Worm (Caenorhabditis elegans) whole organism, late embryonic: ENCODE measurements around the gene cpd-2.

Experiments
- C08G9.2 ChIP-seq: sonication (generic microtip); optimal IDR thresholded peaks from 2 replicates; lab custom pipeline; 2016; ENCODE audit warnings: mild to moderate bottlenecking, missing genetic modification characterization, moderate library complexity, missing compliant biosample characterization
- C38D4.7 ChIP-seq: fragments of 200-800 bp; sonication (Bioruptor generic); optimal IDR thresholded peaks from 2 replicates; lab custom pipeline; 2018; ENCODE audit warnings: mild to moderate bottlenecking, missing genetic modification characterization, moderate library complexity, missing compliant biosample characterization
- T23F11.4 ChIP-seq: fragments of 200-800 bp; sonication (Bioruptor generic); optimal IDR thresholded peaks from 2 replicates; lab custom pipeline; 2018; ENCODE audit warnings: mild to moderate bottlenecking, missing genetic modification characterization, missing compliant biosample characterization
- Y22D7AL.16 ChIP-seq: sonication (generic microtip); optimal IDR thresholded peaks from 2 replicates; lab custom pipeline; 2016; ENCODE audit warnings: missing genetic modification characterization, missing compliant biosample characterization
- ahr-1 ChIP-seq: sonication (generic microtip); optimal IDR thresholded peaks from 2 replicates; lab custom pipeline; 2016; ENCODE audit warnings: missing genetic modification characterization, missing compliant biosample characterization
- ama-1 ChIP-seq: fragments of 150-350 bp; optimal IDR thresholded peaks from 2 replicates; lab custom pipeline; 2014
- ceh-14 ChIP-seq: sonication (generic microtip); optimal IDR thresholded peaks from 2 replicates; lab custom pipeline; 2016; ENCODE audit warnings: missing genotype, missing genetic modification characterization, missing compliant biosample characterization
- ceh-18 ChIP-seq: sonication (generic microtip); optimal IDR thresholded peaks from 2 replicates; lab custom pipeline; 2016; ENCODE audit warnings: missing genetic modification characterization, missing compliant biosample characterization
- ceh-2 ChIP-seq: sonication (generic microtip); optimal IDR thresholded peaks from 2 replicates; lab custom pipeline; 2016; ENCODE audit warnings: missing genotype, missing genetic modification characterization, missing compliant biosample characterization
- ceh-22 ChIP-seq: sonication (generic microtip); optimal IDR thresholded peaks from 2 replicates; lab custom pipeline; 2017; ENCODE audit warnings: missing biosample characterization, missing genetic modification characterization
- ceh-30 ChIP-seq: fragments of 150-350 bp; optimal IDR thresholded peaks from 2 replicates; lab custom pipeline; 2014; ENCODE audit warnings: missing biosample characterization, missing genetic modification characterization
- ceh-45 ChIP-seq: fragments of 200-800 bp; sonication (Bioruptor generic); IDR thresholded peaks from 2 replicates; pipeline ENCODE4 v1.3.6; 2022; ENCODE audit warnings: missing genetic modification reagents, missing genetic modification characterization, missing compliant biosample characterization
- ceh-48 ChIP-seq: sonication (generic microtip); optimal IDR thresholded peaks from 2 replicates; lab custom pipeline; 2016; ENCODE audit warnings: missing genetic modification characterization, inconsistent platforms, missing compliant biosample characterization
- ceh-6 ChIP-seq: fragments of 200-800 bp; sonication (Bioruptor generic); optimal IDR thresholded peaks from 2 replicates; lab custom pipeline; 2018; ENCODE audit warnings: mild to moderate bottlenecking, missing genetic modification characterization, missing compliant biosample characterization
- ceh-9 ChIP-seq: sonication (generic microtip); optimal IDR thresholded peaks from 2 replicates; lab custom pipeline; 2016; ENCODE audit warnings: mild to moderate bottlenecking, missing genetic modification characterization, inconsistent platforms, missing compliant biosample characterization
- che-1 ChIP-seq: sonication (generic microtip); optimal IDR thresholded peaks from 2 replicates; lab custom pipeline; 2016; ENCODE audit warnings: mild to moderate bottlenecking, missing genetic modification characterization, missing compliant biosample characterization
- dmd-4 ChIP-seq: sonication (generic microtip); optimal IDR thresholded peaks from 2 replicates; lab custom pipeline; 2016; ENCODE audit warnings: borderline replicate concordance, missing genetic modification characterization, missing compliant biosample characterization
- dve-1 ChIP-seq: sonication (generic microtip); optimal IDR thresholded peaks from 2 replicates; lab custom pipeline; 2017; ENCODE audit warnings: antibody characterized with exemption, mild to moderate bottlenecking, missing genetic modification characterization, missing compliant biosample characterization
- elt-2 ChIP-seq: sonication (generic microtip); optimal IDR thresholded peaks from 2 replicates; lab custom pipeline; 2016; ENCODE audit warnings: missing genetic modification reagents, missing genetic modification characterization, missing compliant biosample characterization
- elt-4 ChIP-seq: sonication (generic microtip); optimal IDR thresholded peaks from 2 replicates; lab custom pipeline; 2016; ENCODE audit warnings: missing genetic modification characterization, missing compliant biosample characterization
- ets-4 ChIP-seq: sonication (generic microtip); optimal IDR thresholded peaks from 2 replicates; lab custom pipeline; 2016; ENCODE audit warnings: missing genetic modification characterization, missing compliant biosample characterization
- eyg-1 ChIP-seq: sonication (generic microtip); optimal IDR thresholded peaks from 2 replicates; lab custom pipeline; 2016; ENCODE audit warnings: missing genotype, missing genetic modification characterization, missing compliant biosample characterization
- fax-1 ChIP-seq: sonication (generic microtip); optimal IDR thresholded peaks from 2 replicates; lab custom pipeline; 2016; ENCODE audit warnings: missing genotype, missing genetic modification characterization, missing compliant biosample characterization
- fkh-10 ChIP-seq: fragments of 150-350 bp; optimal IDR thresholded peaks from 2 replicates; lab custom pipeline; 2014; ENCODE audit warnings: missing biosample characterization, missing genetic modification reagents, missing genetic modification characterization
- fkh-6 ChIP-seq: sonication (generic microtip); optimal IDR thresholded peaks from 2 replicates; lab custom pipeline; 2016; ENCODE audit warnings: missing genetic modification characterization, missing compliant biosample characterization
- gmeb-2 ChIP-seq: sonication (generic microtip); optimal IDR thresholded peaks from 2 replicates; lab custom pipeline; 2016; ENCODE audit warnings: missing genetic modification characterization, inconsistent platforms, missing compliant biosample characterization
- hlh-30 ChIP-seq: sonication (generic microtip); optimal IDR thresholded peaks from 2 replicates; lab custom pipeline; 2017; ENCODE audit warnings: antibody characterized with exemption, missing genetic modification characterization, missing compliant biosample characterization; ENCODE audit not compliant: insufficient read depth
- hlh-6 ChIP-seq: sonication (generic microtip); optimal IDR thresholded peaks from 2 replicates; lab custom pipeline; 2016; ENCODE audit warnings: missing genotype, missing genetic modification characterization, missing compliant biosample characterization
- hlh-8 ChIP-seq: sonication (generic microtip); optimal IDR thresholded peaks from 2 replicates; lab custom pipeline; 2016; ENCODE audit warnings: missing genotype, missing genetic modification characterization, missing compliant biosample characterization
- madf-2 ChIP-seq: sonication (generic microtip); optimal IDR thresholded peaks from 2 replicates; lab custom pipeline; 2017; ENCODE audit warnings: missing genetic modification characterization, missing compliant biosample characterization
- mec-3 ChIP-seq: sonication (generic microtip); optimal IDR thresholded peaks from 2 replicates; lab custom pipeline; 2016; ENCODE audit warnings: borderline replicate concordance, missing genetic modification characterization, missing compliant biosample characterization
- nfya-1 ChIP-seq: sonication (generic microtip); optimal IDR thresholded peaks from 2 replicates; lab custom pipeline; 2017; ENCODE audit warnings: missing genetic modification characterization, mild to moderate bottlenecking, missing compliant biosample characterization, antibody characterized with exemption, moderate library complexity
- nhr-11 ChIP-seq: fragments of 150-350 bp; optimal IDR thresholded peaks from 2 replicates; lab custom pipeline; 2014; ENCODE audit warnings: missing biosample characterization, missing genetic modification characterization
- nhr-232 ChIP-seq: sonication (generic microtip); optimal IDR thresholded peaks from 2 replicates; lab custom pipeline; 2016; ENCODE audit warnings: missing genetic modification characterization, missing compliant biosample characterization
- odd-2 ChIP-seq: sonication (generic microtip); optimal IDR thresholded peaks from 2 replicates; lab custom pipeline; 2017; ENCODE audit warnings: antibody characterized with exemption, mild to moderate bottlenecking, missing genetic modification characterization, missing compliant biosample characterization
- pag-3 ChIP-seq: sonication (generic microtip); optimal IDR thresholded peaks from 2 replicates; lab custom pipeline; 2016; ENCODE audit warnings: missing compliant biosample characterization, missing genetic modification characterization, borderline replicate concordance
- pax-1 ChIP-seq: fragments of 150-350 bp; optimal IDR thresholded peaks from 2 replicates; lab custom pipeline; 2014; ENCODE audit warnings: missing biosample characterization, missing genetic modification characterization
- pros-1 ChIP-seq: fragments of 150-350 bp; optimal IDR thresholded peaks from 2 replicates; lab custom pipeline; 2014; ENCODE audit warnings: missing biosample characterization, missing genetic modification reagents, missing genetic modification characterization
- rnt-1 ChIP-seq: sonication (generic microtip); optimal IDR thresholded peaks from 2 replicates; lab custom pipeline; 2016; ENCODE audit warnings: missing genetic modification characterization, missing compliant biosample characterization
- sdc-2 ChIP-seq: sonication (generic microtip); optimal IDR thresholded peaks from 2 replicates; lab custom pipeline; 2016; ENCODE audit warnings: missing genotype, missing genetic modification characterization, missing compliant biosample characterization
- sox-2 ChIP-seq: fragments of 200-800 bp; sonication (Bioruptor generic); IDR thresholded peaks from 2 replicates; pipeline ENCODE4 v1.3.6; 2022; ENCODE audit warnings: missing genetic modification reagents, missing genetic modification characterization, missing compliant biosample characterization
- sox-4 ChIP-seq: sonication (generic microtip); optimal IDR thresholded peaks from 2 replicates; lab custom pipeline; 2017; ENCODE audit warnings: mild to moderate bottlenecking, missing genetic modification characterization, inconsistent platforms, missing compliant biosample characterization
- tbx-7 ChIP-seq: sonication (generic microtip); optimal IDR thresholded peaks from 2 replicates; lab custom pipeline; 2016; ENCODE audit warnings: missing genotype, missing genetic modification characterization, missing compliant biosample characterization
- ttx-3 ChIP-seq: sonication (generic microtip); optimal IDR thresholded peaks from 2 replicates; lab custom pipeline; 2016; ENCODE audit warnings: missing genetic modification reagents, missing genetic modification characterization, missing compliant biosample characterization
- unc-42 ChIP-seq: sonication (generic microtip); optimal IDR thresholded peaks from 2 replicates; lab custom pipeline; 2016; ENCODE audit warnings: missing genotype, missing genetic modification characterization, missing compliant biosample characterization
- unc-86 ChIP-seq: sonication (generic microtip); optimal IDR thresholded peaks from 2 replicates; lab custom pipeline; 2016; ENCODE audit warnings: missing genetic modification characterization, missing compliant biosample characterization
- ztf-16 ChIP-seq: sonication (generic microtip); optimal IDR thresholded peaks from 2 replicates; lab custom pipeline; 2017; ENCODE audit warnings: missing genetic modification characterization, missing compliant biosample characterization

The cpd-2 gene

DNA sequence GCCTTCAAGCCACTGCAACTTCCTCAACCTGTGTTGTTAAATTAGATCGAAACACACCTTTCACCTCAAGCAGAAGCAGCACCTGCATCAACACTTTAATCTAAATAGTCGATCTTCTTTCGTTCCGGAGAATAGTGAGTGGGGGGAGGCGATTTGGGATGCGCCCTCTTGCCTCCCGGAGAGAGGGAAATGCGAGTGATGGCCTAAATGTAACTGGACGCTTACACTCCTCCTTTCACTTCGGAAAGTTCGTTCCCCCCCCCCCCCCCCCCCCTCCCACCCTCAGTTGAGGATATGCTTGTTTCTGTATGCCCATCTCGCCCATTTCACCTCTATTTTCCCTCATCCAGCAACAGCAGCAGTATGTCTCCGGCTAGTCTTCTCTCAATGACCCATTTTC lies 20.7 kb upstream of the cpd-2 start:
- TF ChIP-seq C38D4.7: no peak
- TF ChIP-seq fkh-6: no peak
- no peak for TF ChIP-seq ama-1 (lab: Kevin White, UChicago)
- no peak for TF ChIP-seq pag-3 (tag; lab: Kevin White, UChicago)
- TF ChIP-seq nhr-11: no peak
- no peak for TF ChIP-seq ets-4 (tag; lab: Kevin White, UChicago)
- no peak for TF ChIP-seq sox-2 (GFP tag; lab: Robert Waterston, UW)
- no peak for TF ChIP-seq nhr-232 (tag; lab: Kevin White, UChicago)
- TF ChIP-seq eyg-1 (tag; lab: Kevin White, UChicago): no peak
- no peak for TF ChIP-seq ceh-45 (GFP tag; lab: Robert Waterston, UW)
- TF ChIP-seq ceh-9: no peak
- no peak for TF ChIP-seq elt-2
- no peak for TF ChIP-seq che-1 (tag; lab: Kevin White, UChicago)
- no peak for TF ChIP-seq Y22D7AL.16 (tag; lab: Kevin White, UChicago)
- no peak for TF ChIP-seq ceh-48 (tag; lab: Kevin White, UChicago)
- no peak for TF ChIP-seq ceh-22 (tag; lab: Kevin White, UChicago)
- no peak for TF ChIP-seq madf-2 (tag; lab: Kevin White, UChicago)
- TF ChIP-seq ceh-14 (tag; lab: Kevin White, UChicago): no peak
- TF ChIP-seq ceh-30 (tag; lab: Kevin White, UChicago): no peak

- TF ChIP-seq fax-1 (tag; lab: Kevin White, UChicago) (no peak), eyg-1 (tag; lab: Kevin White, UChicago) (no peak)
Observed at ce11 chrX:16030506-16030905, 19.2 kb upstream of the cpd-2 start, which contains the start of gene mboa-1. Gene mboa-1, plus strand, starts transcription at chrX:16030806.

ce11 chrX:16039173-16039572 lies 10.5 kb upstream of the cpd-2 start:
- TF ChIP-seq ahr-1 (tag; lab: Kevin White, UChicago) (no peak), unc-86 (no peak), dmd-4 (no peak), hlh-30 (tag; lab: Kevin White, UChicago) (no peak), pax-1 (tag; lab: Kevin White, UChicago) (no peak), ceh-45 (GFP tag; lab: Robert Waterston, UW) (no peak), ceh-22 (tag; lab: Kevin White, UChicago) (no peak), ceh-2 (no peak), sdc-2 (tag; lab: Kevin White, UChicago) (no peak), nfya-1 (tag; lab: Kevin White, UChicago) (no peak), ceh-14 (tag; lab: Kevin White, UChicago) (no peak), hlh-6 (tag; lab: Kevin White, UChicago) (no peak)

- TF ChIP-seq elt-4 (tag; lab: Kevin White, UChicago) (no peak), tbx-7 (no peak), odd-2 (tag; lab: Kevin White, UChicago) (no peak), ttx-3 (tag; lab: Kevin White, UChicago) (no peak), nhr-232 (tag; lab: Kevin White, UChicago) (no peak), fkh-10 (no peak), rnt-1 (tag; lab: Kevin White, UChicago) (no peak), pax-1 (tag; lab: Kevin White, UChicago) (no peak), T23F11.4 (no peak), dve-1 (no peak), sox-2 (GFP tag; lab: Robert Waterston, UW) (no peak), dmd-4 (no peak), C38D4.7 (no peak), C08G9.2 (no peak), pros-1 (no peak), hlh-8 (tag; lab: Kevin White, UChicago) (no peak), ztf-16 (tag; lab: Kevin White, UChicago) (no peak), ceh-14 (tag; lab: Kevin White, UChicago) (peak; percentile 6), ets-4 (tag; lab: Kevin White, UChicago) (no peak), gmeb-2 (no peak), unc-42 (peak; percentile 78), sox-4 (tag; lab: Kevin White, UChicago) (peak; percentile 2), ceh-6 (GFP tag; lab: Kevin White, UChicago) (no peak), mec-3 (no peak), ceh-18 (no peak), fkh-6 (no peak)
Observed at ce11 chrX:16040207-16040716, 9.4 kb upstream of the cpd-2 start, which contains the start of gene B0395.3. Gene B0395.3, minus strand, starts transcription at chrX:16040257.
